Fruit fly (Drosophila melanogaster): Measurements from ENCODE around the gene hng3.

Gene hng3

dm6 chr3L:802700-803273, 47.5 kb upstream of the hng3 start (continued):
- peak; percentile 97 for TF ChIP-seq CG7368 (GFP tag; optimal IDR thresholded peaks at IDR 0.05)
- peak; percentile 91 to 92 for TF ChIP-seq ss (GFP tag; optimal IDR thresholded peaks at IDR 0.05)
- TF ChIP-seq CG8632 (GFP tag; optimal IDR thresholded peaks at IDR 0.05): peak; percentile 94
- peak; percentile 95 for TF ChIP-seq fd59A (GFP tag; optimal IDR thresholded peaks at IDR 0.05)
- TF ChIP-seq esn (GFP tag; optimal IDR thresholded peaks at IDR 0.05): peak; percentile 99
- peak; percentile 92 for TF ChIP-seq dsx (GFP tag; optimal IDR thresholded peaks at IDR 0.05; ENCODE audit: poor library complexity, severe bottlenecking)
- TF ChIP-seq CG4318 (GFP tag; optimal IDR thresholded peaks at IDR 0.05): peak; percentile 86
- TF ChIP-seq Hr38 (GFP tag; optimal IDR thresholded peaks at IDR 0.05): peak; percentile 85
- peak; percentile 99 for TF ChIP-seq CG6163 (GFP tag; IDR thresholded peaks at IDR 0.05)
- TF ChIP-seq CG11762 (GFP tag; optimal IDR thresholded peaks at IDR 0.05; ENCODE audit: insufficient read depth): peak; percentile 93
- TF ChIP-seq Lpt (GFP tag; optimal IDR thresholded peaks at IDR 0.05): peak; percentile 91
- peak; percentile 98 for TF ChIP-seq acj6 (GFP tag; optimal IDR thresholded peaks at IDR 0.05)
- TF ChIP-seq Sox102F (GFP tag; optimal IDR thresholded peaks at IDR 0.05): peak; percentile 99
- TF ChIP-seq Blimp-1 (GFP tag; optimal IDR thresholded peaks at IDR 0.05): peak; percentile 90
- peak; percentile 89 for TF ChIP-seq CG32006 (GFP tag; optimal IDR thresholded peaks at IDR 0.05)
- peak; percentile 97 for TF ChIP-seq CG6854 (GFP tag; optimal IDR thresholded peaks at IDR 0.05)
- TF ChIP-seq Sox15 (GFP tag; optimal IDR thresholded peaks at IDR 0.05): peak; percentile 96
- TF ChIP-seq CG3032 (tag; optimal IDR thresholded peaks at IDR 0.05): peak; percentile 93
- peak; percentile 98 for TF ChIP-seq pdm3 (GFP tag; optimal IDR thresholded peaks at IDR 0.05)
- TF ChIP-seq CG16779 (tag; optimal IDR thresholded peaks at IDR 0.05): peak; percentile 88
- peak; percentile 98 for TF ChIP-seq topi (GFP tag; optimal IDR thresholded peaks at IDR 0.05)

- TF ChIP-seq Gug (GFP tag; IDR thresholded peaks at IDR 0.05): peak; percentile 41
- TF ChIP-seq CG34406 (GFP tag; optimal IDR thresholded peaks at IDR 0.05): peak; percentile 75
- TF ChIP-seq Lpt (GFP tag; optimal IDR thresholded peaks at IDR 0.05): peak; percentile 24
- peak; percentile 54 for TF ChIP-seq CG11762 (GFP tag; optimal IDR thresholded peaks at IDR 0.05; ENCODE audit: insufficient read depth)
- TF ChIP-seq CG11294 (GFP tag; IDR thresholded peaks at IDR 0.05): peak; percentile 54
- peak; percentile 10 for TF ChIP-seq dac (GFP tag; optimal IDR thresholded peaks at IDR 0.05)
- TF ChIP-seq acj6 (GFP tag; optimal IDR thresholded peaks at IDR 0.05): peak; percentile 81
- TF ChIP-seq Eip93F (GFP tag; optimal IDR thresholded peaks at IDR 0.05): peak; percentile 35
- peak; percentile 2 for TF ChIP-seq CG6276 (GFP tag; optimal IDR thresholded peaks at IDR 0.05)
- TF ChIP-seq Eip78C (GFP tag): peak; percentile 50
- TF ChIP-seq ss (GFP tag; optimal IDR thresholded peaks at IDR 0.05): peak; percentile 48 to 97
- peak; percentile 84 for TF ChIP-seq Smox (GFP tag; optimal IDR thresholded peaks at IDR 0.05)
- TF ChIP-seq eg (GFP tag; IDR thresholded peaks at IDR 0.05): peak; percentile 83
- peak; percentile 81 for TF ChIP-seq CG3919 (GFP tag; optimal IDR thresholded peaks at IDR 0.05)
- peak; percentile 57 for TF ChIP-seq spab (GFP tag; optimal IDR thresholded peaks at IDR 0.05)
- peak; percentile 71 for TF ChIP-seq CG11902 (GFP tag; optimal IDR thresholded peaks at IDR 0.05)
- peak; percentile 64 for TF ChIP-seq CG8632 (GFP tag; optimal IDR thresholded peaks at IDR 0.05)
- TF ChIP-seq CG6854 (GFP tag; optimal IDR thresholded peaks at IDR 0.05): peak; percentile 64
- no peak for TF ChIP-seq dsx (GFP tag; optimal IDR thresholded peaks at IDR 0.05; ENCODE audit: poor library complexity, severe bottlenecking)
- TF ChIP-seq esn (GFP tag; optimal IDR thresholded peaks at IDR 0.05): peak; percentile 79
- TF ChIP-seq net (GFP tag; optimal IDR thresholded peaks at IDR 0.05): peak; percentile 59
- TF ChIP-seq Ets96B (tag; optimal IDR thresholded peaks at IDR 0.05): peak; percentile 80
- TF ChIP-seq CG31627 (GFP tag; optimal IDR thresholded peaks at IDR 0.05): peak; percentile 85
- TF ChIP-seq CG3032 (tag; optimal IDR thresholded peaks at IDR 0.05): peak; percentile 67
- TF ChIP-seq CG4318 (GFP tag; optimal IDR thresholded peaks at IDR 0.05): peak; percentile 69
- peak; percentile 71 for TF ChIP-seq Ets21C (GFP tag; optimal IDR thresholded peaks at IDR 0.05)
- peak; percentile 83 for TF ChIP-seq lz (GFP tag; optimal IDR thresholded peaks at IDR 0.05)
- TF ChIP-seq CG32006 (GFP tag; optimal IDR thresholded peaks at IDR 0.05): peak; percentile 72
- peak; percentile 71 for TF ChIP-seq CG7368 (GFP tag; optimal IDR thresholded peaks at IDR 0.05)
- TF ChIP-seq OdsH (GFP tag; optimal IDR thresholded peaks at IDR 0.05): peak; percentile 69
- TF ChIP-seq svp (GFP tag): peak; percentile 63
- TF ChIP-seq CG8119 (GFP tag; IDR thresholded peaks at IDR 0.05): peak; percentile 72
- TF ChIP-seq Blimp-1 (GFP tag; optimal IDR thresholded peaks at IDR 0.05): peak; percentile 47
- peak; percentile 67 for TF ChIP-seq CG8319 (GFP tag; optimal IDR thresholded peaks at IDR 0.05)
- TF ChIP-seq fkh (GFP tag; optimal IDR thresholded peaks at IDR 0.05): no peak
- peak; percentile 65 for TF ChIP-seq Eip75B (GFP tag; optimal IDR thresholded peaks at IDR 0.05)
- TF ChIP-seq CG6792 (GFP tag; optimal IDR thresholded peaks at IDR 0.05): peak; percentile 67
- TF ChIP-seq CG16779 (tag; optimal IDR thresholded peaks at IDR 0.05): peak; percentile 13
- TF ChIP-seq CG10669 (GFP tag; optimal IDR thresholded peaks at IDR 0.05): peak; percentile 77
Observed at dm6 chr3L:801860-802462, 46.7 kb upstream of the hng3 start.

Measured in whole organism, prepupa.